Fruit fly (Drosophila melanogaster) whole organism, pupa: ENCODE data around the gene CG11158.

ENCODE experiments used
- CG15710 ChIP-seq: fragments of 200-800 bp; sonication (Bioruptor generic); optimal IDR thresholded peaks from 2 replicates; lab custom pipeline; 2018; ENCODE audit warnings: missing biosample characterization, mild to moderate bottlenecking, missing genetic modification characterization, moderate library complexity
- CG17806 ChIP-seq: fragments of 200-800 bp; sonication (Bioruptor generic); optimal IDR thresholded peaks from 2 replicates; lab custom pipeline; 2018; ENCODE audit warnings: missing biosample characterization, mild to moderate bottlenecking, missing genetic modification characterization, moderate library complexity
- Pif1A ChIP-seq: fragments of 200-800 bp; sonication (Bioruptor generic); optimal IDR thresholded peaks from 3 replicates; lab custom pipeline; 2016; ENCODE audit warnings: missing biosample characterization, missing genetic modification characterization

dm6 chrX:13648819-13649218 is 33.9 kb upstream of the CG11158 start:
- TF ChIP-seq Pif1A (GFP tag; lab: Kevin White, UChicago) (no peak), CG15710 (tag; lab: Kevin White, UChicago) (no peak), CG17806 (no peak)
